Fruit fly (Drosophila melanogaster) whole organism, embryonic: ENCODE results near the gene bi.
A peak's percentile ranks its signal among the peaks of the same experiment; 100 is the strongest.

Experiments used
- Bdp1 ChIP-seq: fragments of 200-800 bp; sonication (Bioruptor generic); optimal IDR thresholded peaks from 3 replicates; lab custom pipeline; 2016; ENCODE audit warnings: missing biosample characterization, missing genetic modification characterization
- CG11085 ChIP-seq: fragments of 200-800 bp; sonication (Bioruptor generic); IDR thresholded peaks from 2 replicates; pipeline ENCODE4 v1.3.6; 2022; ENCODE audit warnings: missing biosample characterization, missing genetic modification characterization
- CG11398 ChIP-seq: fragments of 200-800 bp; sonication (Bioruptor generic); optimal IDR thresholded peaks from 2 replicates; lab custom pipeline; 2016; ENCODE audit warnings: missing biosample characterization, missing genetic modification characterization
- CG12236 ChIP-seq: fragments of 200-800 bp; sonication (Bioruptor generic); optimal IDR thresholded peaks from 2 replicates; lab custom pipeline; 2016; ENCODE audit warnings: missing biosample characterization, missing genetic modification characterization
- CG1233 ChIP-seq: fragments of 200-800 bp; sonication (Bioruptor generic); optimal IDR thresholded peaks from 4 replicates; lab custom pipeline; 2018; ENCODE audit warnings: missing biosample characterization, mild to moderate bottlenecking, missing genetic modification characterization
- CG12744 ChIP-seq: fragments of 200-800 bp; sonication (Bioruptor generic); optimal IDR thresholded peaks from 2 replicates; lab custom pipeline; 2016; ENCODE audit warnings: missing biosample characterization, missing genetic modification characterization
- CG12769 ChIP-seq: fragments of 200-800 bp; sonication (Bioruptor generic); optimal IDR thresholded peaks from 2 replicates; lab custom pipeline; 2019; ENCODE audit warnings: missing biosample characterization, mild to moderate bottlenecking, missing genetic modification characterization, moderate library complexity
- CG15011 ChIP-seq: fragments of 200-800 bp; sonication (Bioruptor generic); optimal IDR thresholded peaks from 3 replicates; lab custom pipeline; 2018; ENCODE audit warnings: missing biosample characterization, mild to moderate bottlenecking, missing genetic modification characterization
- CG2129 ChIP-seq: fragments of 200-800 bp; sonication (Bioruptor generic); IDR thresholded peaks from 2 replicates; pipeline ENCODE4 v1.3.6; 2022; ENCODE audit warnings: missing biosample characterization, missing genetic modification characterization; ENCODE audit not compliant: partially characterized antibody
- CG2875 ChIP-seq: fragments of 200-800 bp; sonication (Bioruptor generic); optimal IDR thresholded peaks from 2 replicates; lab custom pipeline; 2017; ENCODE audit warnings: missing biosample characterization, mild to moderate bottlenecking, missing genetic modification characterization, missing genetic modification reagents
- CG30403 ChIP-seq: fragments of 200-800 bp; sonication (Bioruptor generic); optimal IDR thresholded peaks from 3 replicates; lab custom pipeline; 2016; ENCODE audit warnings: missing biosample characterization, missing genetic modification characterization
- CG3163 ChIP-seq: fragments of 200-800 bp; sonication (Bioruptor generic); optimal IDR thresholded peaks from 3 replicates; lab custom pipeline; 2016; ENCODE audit warnings: missing biosample characterization, missing genetic modification characterization
- CG5953 ChIP-seq: fragments of 200-800 bp; sonication (Bioruptor generic); IDR thresholded peaks from 2 replicates; pipeline ENCODE4 v1.3.6; 2022; ENCODE audit warnings: missing biosample characterization, missing genetic modification characterization
- CG6175 ChIP-seq: fragments of 200-800 bp; sonication (Bioruptor generic); IDR thresholded peaks from 3 replicates; pipeline ENCODE4 v1.3.6; 2022; ENCODE audit warnings: missing biosample characterization, missing genetic modification characterization
- CG9817 ChIP-seq: fragments of 200-800 bp; sonication (Bioruptor generic); optimal IDR thresholded peaks from 2 replicates; lab custom pipeline; 2018; ENCODE audit warnings: missing biosample characterization, mild to moderate bottlenecking, missing genetic modification characterization, moderate library complexity
- Dip3 ChIP-seq: fragments of 200-800 bp; sonication (Bioruptor generic); optimal IDR thresholded peaks from 3 replicates; lab custom pipeline; 2016; ENCODE audit warnings: missing biosample characterization, missing genetic modification characterization
- Dll ChIP-seq: fragments of 200-800 bp; sonication (Bioruptor generic); IDR thresholded peaks from 4 replicates; pipeline ENCODE4 v1.3.6; 2022; ENCODE audit warnings: missing biosample characterization, missing genetic modification characterization; ENCODE audit not compliant: partially characterized antibody
- Drgx ChIP-seq: fragments of 200-800 bp; sonication (Bioruptor generic); IDR thresholded peaks from 2 replicates; pipeline ENCODE4 v1.3.6; 2022; ENCODE audit warnings: missing biosample characterization, missing genetic modification characterization
- HLH4C ChIP-seq: fragments of 200-800 bp; sonication (Bioruptor generic); IDR thresholded peaks from 3 replicates; pipeline ENCODE4 v1.3.6; 2022; ENCODE audit warnings: missing biosample characterization, missing genetic modification characterization; ENCODE audit not compliant: partially characterized antibody
- Hey ChIP-seq: fragments of 200-800 bp; sonication (Bioruptor generic); optimal IDR thresholded peaks from 3 replicates; lab custom pipeline; 2018; ENCODE audit warnings: missing biosample characterization, mild to moderate bottlenecking, missing genetic modification characterization
- Hr51 ChIP-seq, 2 experiments: fragments of 200-800 bp; sonication (Bioruptor generic); optimal IDR thresholded peaks; 2 replicates in 1 of 2; 3 replicates in 1 of 2; lab custom pipeline; 2016 to 2018; ENCODE audit warnings: missing biosample characterization in 2 of 2, missing genetic modification characterization in 2 of 2, mild to moderate bottlenecking in 1 of 2, moderate library complexity in 1 of 2
- Lim3 ChIP-seq: fragments of 200-800 bp; sonication (Bioruptor generic); IDR thresholded peaks from 2 replicates; pipeline ENCODE4 v1.3.6; 2022; ENCODE audit warnings: missing biosample characterization, missing genetic modification characterization
- Rx ChIP-seq: fragments of 200-800 bp; sonication (Bioruptor generic); IDR thresholded peaks from 2 replicates; pipeline ENCODE4 v1.3.6; 2022; ENCODE audit warnings: missing biosample characterization, missing genetic modification characterization
- Scr ChIP-seq: fragments of 200-800 bp; sonication (Bioruptor generic); IDR thresholded peaks from 2 replicates; pipeline ENCODE4 v1.3.6; 2022; ENCODE audit warnings: missing biosample characterization, missing genetic modification characterization; ENCODE audit not compliant: partially characterized antibody
- Spps ChIP-seq: fragments of 200-800 bp; sonication (Bioruptor generic); optimal IDR thresholded peaks from 2 replicates; lab custom pipeline; 2018; ENCODE audit warnings: missing biosample characterization, mild to moderate bottlenecking, missing genetic modification characterization
- TFAM ChIP-seq: fragments of 200-800 bp; sonication (Bioruptor generic); optimal IDR thresholded peaks from 2 replicates; lab custom pipeline; 2017; ENCODE audit warnings: missing biosample characterization, missing genetic modification characterization, inconsistent platforms
- Usf ChIP-seq: fragments of 200-800 bp; sonication (Bioruptor generic); optimal IDR thresholded peaks from 2 replicates; lab custom pipeline; 2017; ENCODE audit warnings: missing genotype, missing biosample characterization, missing genetic modification characterization
- abd-A ChIP-seq: fragments of 200-800 bp; sonication (Bioruptor generic); optimal IDR thresholded peaks from 3 replicates; lab custom pipeline; 2019; ENCODE audit warnings: missing biosample characterization, mild to moderate bottlenecking, missing genetic modification characterization, moderate library complexity
- ash1 ChIP-seq: fragments of 200-800 bp; sonication (Bioruptor generic); optimal IDR thresholded peaks from 2 replicates; lab custom pipeline; 2018; ENCODE audit warnings: missing biosample characterization, mild to moderate bottlenecking, missing genetic modification characterization
- br ChIP-seq: fragments of >200 bp; optimal IDR thresholded peaks from 2 replicates; lab custom pipeline; 2017
- bsh ChIP-seq, 2 experiments: fragments of 200-800 bp; sonication (Bioruptor generic); optimal IDR thresholded peaks; 2 replicates each; lab custom pipeline; 2017 to 2018; ENCODE audit warnings: mild to moderate bottlenecking in 2 of 2, missing biosample characterization in 2 of 2, missing genetic modification characterization in 2 of 2, moderate library complexity in 1 of 2
- chif ChIP-seq, 2 experiments: fragments of 200-800 bp; sonication (Bioruptor generic); optimal IDR thresholded peaks; 3 replicates each; lab custom pipeline; 2016; ENCODE audit warnings: missing biosample characterization in 2 of 2, missing genetic modification characterization in 2 of 2
- chinmo ChIP-seq: fragments of 200-800 bp; sonication (Bioruptor generic); IDR thresholded peaks from 4 replicates; pipeline ENCODE4 v1.3.6; 2022; ENCODE audit warnings: missing biosample characterization, missing genetic modification characterization; ENCODE audit not compliant: partially characterized antibody
- da ChIP-seq: fragments of 200-800 bp; sonication (Bioruptor generic); optimal IDR thresholded peaks from 2 replicates; lab custom pipeline; 2016; ENCODE audit warnings: missing biosample characterization, missing genetic modification characterization
- dpn ChIP-seq, 2 experiments: fragments of 200-800 bp; sonication (Bioruptor generic); optimal IDR thresholded peaks; 3 replicates each; lab custom pipeline; 2016; ENCODE audit warnings: missing biosample characterization in 2 of 2, missing genetic modification characterization in 2 of 2
- ewg ChIP-seq: fragments of 200-800 bp; sonication (Bioruptor generic); optimal IDR thresholded peaks from 3 replicates; lab custom pipeline; 2017; ENCODE audit warnings: mild to moderate bottlenecking, missing biosample characterization, missing genetic modification reagents, missing genetic modification characterization
- gro ChIP-seq: fragments of 200-800 bp; sonication (Bioruptor generic); optimal IDR thresholded peaks from 2 replicates; lab custom pipeline; 2016; ENCODE audit warnings: missing biosample characterization, missing genetic modification characterization
- jigr1 ChIP-seq: fragments of 200-800 bp; sonication (Bioruptor generic); IDR thresholded peaks from 3 replicates; pipeline ENCODE4 v1.3.6; 2022; ENCODE audit warnings: missing biosample characterization, missing genetic modification characterization
- jumu ChIP-seq: fragments of 200-800 bp; sonication (Bioruptor generic); optimal IDR thresholded peaks from 3 replicates; lab custom pipeline; 2016; ENCODE audit warnings: missing biosample characterization, missing genetic modification characterization
- kay ChIP-seq: fragments of 200-800 bp; sonication (Bioruptor generic); optimal IDR thresholded peaks from 2 replicates; lab custom pipeline; 2016; ENCODE audit warnings: missing biosample characterization, missing genetic modification characterization
- knrl ChIP-seq: fragments of 200-800 bp; sonication (Bioruptor generic); IDR thresholded peaks from 3 replicates; pipeline ENCODE4 v1.3.6; 2022; ENCODE audit warnings: missing biosample characterization, missing genetic modification characterization; ENCODE audit not compliant: partially characterized antibody
- odd ChIP-seq: fragments of 200-800 bp; sonication (Bioruptor generic); optimal IDR thresholded peaks from 2 replicates; lab custom pipeline; 2017; ENCODE audit warnings: missing biosample characterization, mild to moderate bottlenecking, missing genetic modification characterization
- pita ChIP-seq: fragments of 200-800 bp; sonication (Bioruptor generic); optimal IDR thresholded peaks from 2 replicates; lab custom pipeline; 2017; ENCODE audit warnings: missing biosample characterization, mild to moderate bottlenecking, missing genetic modification characterization
- pnt ChIP-seq: fragments of 200-800 bp; sonication (Bioruptor generic); optimal IDR thresholded peaks from 3 replicates; lab custom pipeline; 2016; ENCODE audit warnings: missing biosample characterization, missing genetic modification characterization
- psq ChIP-seq: fragments of 200-800 bp; sonication (Bioruptor generic); optimal IDR thresholded peaks from 2 replicates; lab custom pipeline; 2017; ENCODE audit warnings: missing biosample characterization, missing genetic modification characterization
- rib ChIP-seq: fragments of 200-800 bp; sonication (Bioruptor generic); IDR thresholded peaks from 2 replicates; pipeline ENCODE4 v1.3.6; 2022; ENCODE audit warnings: missing biosample characterization, missing genetic modification characterization
- row ChIP-seq: fragments of 200-800 bp; sonication (Bioruptor generic); IDR thresholded peaks from 3 replicates; pipeline ENCODE4 v1.3.6; 2022; ENCODE audit warnings: missing biosample characterization, missing genetic modification characterization
- sens ChIP-seq: fragments of 200-800 bp; sonication (Bioruptor generic); peaks from one replicate; lab custom pipeline; 2016; ENCODE audit warnings: missing biosample characterization, missing genetic modification characterization
- trh ChIP-seq: fragments of 200-800 bp; sonication (Bioruptor generic); optimal IDR thresholded peaks from 2 replicates; lab custom pipeline; 2016; ENCODE audit warnings: missing biosample characterization, missing genetic modification characterization
- ttk ChIP-seq: fragments of 200-800 bp; sonication (Bioruptor generic); IDR thresholded peaks from 2 replicates; pipeline ENCODE4 v2.1.2; 2022; ENCODE audit warnings: missing biosample characterization, missing genetic modification characterization
- unc-4 ChIP-seq: fragments of 200-800 bp; sonication (Bioruptor generic); IDR thresholded peaks from 2 replicates; pipeline ENCODE4 v1.3.6; 2022; ENCODE audit warnings: missing biosample characterization, missing genetic modification characterization; ENCODE audit not compliant: partially characterized antibody

bi gene

dm6 chrX:4529909-4530308, 117.3 kb downstream of the bi start, which contains the start of gene CG3556 (continued):
- TF ChIP-seq odd (GFP tag; lab: Kevin White, UChicago) (no peak), abd-A (tag; lab: Kevin White, UChicago) (no peak), bsh (GFP tag; optimal IDR thresholded peaks at IDR 0.05; lab: Kevin White, UChicago) (peak in 1 of 2 experiments; percentile 36), kay (GFP tag; lab: Kevin White, UChicago) (no peak), chif (GFP tag; optimal IDR thresholded peaks at IDR 0.05; lab: Kevin White, UChicago) (peak in 1 of 2 experiments; percentile 64), CG12769 (tag; lab: Kevin White, UChicago) (no peak), Usf (no peak), Hr51 (GFP tag; optimal IDR thresholded peaks at IDR 0.05; lab: Kevin White, UChicago) (peak in 1 of 2 experiments; percentile 28), pita (peak; percentile 75), CG6175 (GFP tag; lab: Robert Waterston, UW) (0 out of 3 replicates have a peak, but pooled peaks have one; percentile 35), Drgx (GFP tag; lab: Robert Waterston, UW) (no peak), CG2129 (GFP tag; lab: Robert Waterston, UW) (no peak), pnt (GFP tag; lab: Kevin White, UChicago) (peak; percentile 10), Bdp1 (GFP tag; lab: Kevin White, UChicago) (peak; percentile 14), HLH4C (GFP tag; lab: Robert Waterston, UW) (peak; percentile 70), sens (GFP tag; lab: Kevin White, UChicago) (peak; percentile 26), Hey (no peak), Dip3 (peak; percentile 7), trh (GFP tag; lab: Kevin White, UChicago) (no peak), CG15011 (GFP tag; lab: Kevin White, UChicago) (no peak), rib (GFP tag; lab: Robert Waterston, UW) (no peak), ewg (GFP tag; lab: Kevin White, UChicago) (peak; percentile 51), psq (GFP tag; lab: Kevin White, UChicago) (no peak), CG12236 (GFP tag; lab: Kevin White, UChicago) (no peak), Lim3 (GFP tag; lab: Robert Waterston, UW) (no peak), Dll (GFP tag; lab: Robert Waterston, UW) (peak; percentile 58; the same call in 2 of the 4 replicates), CG3163 (peak; percentile 37), ash1 (no peak), da (GFP tag; lab: Kevin White, UChicago) (no peak), TFAM (GFP tag; lab: Kevin White, UChicago) (no peak), CG9817 (peak; percentile 19), jigr1 (GFP tag; lab: Robert Waterston, UW) (no peak), CG11398 (no peak), unc-4 (peak; percentile 58), CG11085 (no peak), ttk (GFP tag; lab: Robert Waterston, UW) (peak; percentile 47; the same call in 1 of the 2 replicates), CG5953 (GFP tag; lab: Robert Waterston, UW) (0 out of 2 replicates have a peak, but pooled peaks have one; percentile 33), chinmo (0 out of 4 replicates have a peak, but pooled peaks have one; percentile 31), CG12744 (GFP tag; lab: Kevin White, UChicago) (no peak), Scr (GFP tag; lab: Robert Waterston, UW) (peak; percentile 52), CG1233 (GFP tag; lab: Kevin White, UChicago) (no peak), dpn (GFP tag; optimal IDR thresholded peaks at IDR 0.05; lab: Kevin White, UChicago) (peak; percentile 37 to 42), br (lab: Kevin White, UChicago) (no peak), CG30403 (GFP tag; lab: Kevin White, UChicago) (peak; percentile 49), Rx (GFP tag; lab: Robert Waterston, UW) (peak; percentile 29; the same call in 1 of the 2 replicates), Spps (no peak), row (peak; percentile 37; the same call in 2 of the 3 replicates), jumu (GFP tag; lab: Kevin White, UChicago) (peak; percentile 17), knrl (peak; percentile 58), CG2875 (peak; percentile 21), gro (GFP tag; lab: Kevin White, UChicago) (peak; percentile 11)
